Fruit fly (Drosophila melanogaster) whole organism: Measurements from ENCODE around the gene CG15473.

Experiments used
- CG8478 ChIP-seq: fragments of >200 bp; optimal IDR thresholded peaks from 2 replicates; lab custom pipeline; 2018; ENCODE audit warnings: inconsistent platforms
- Dll ChIP-seq: fragments of >200 bp; optimal IDR thresholded peaks from 2 replicates; lab custom pipeline; 2017
- EcR ChIP-seq, 2 experiments: fragments of >200 bp; optimal IDR thresholded peaks; 2 replicates each; lab custom pipeline; 2017; ENCODE audit warnings: missing biosample characterization in 2 of 2, missing genetic modification characterization in 2 of 2, missing genetic modification reagents in 2 of 2
- pan ChIP-seq: fragments of >200 bp; optimal IDR thresholded peaks from 2 replicates; lab custom pipeline; 2017
- psq ChIP-seq: fragments of >200 bp; optimal IDR thresholded peaks from 2 replicates; lab custom pipeline; 2017
- usp ChIP-seq: fragments of >200 bp; optimal IDR thresholded peaks from 2 replicates; lab custom pipeline; 2017; ENCODE audit warnings: missing biosample characterization, missing genetic modification characterization, mixed read lengths

- TF ChIP-seq EcR (GFP tag; optimal IDR thresholded peaks at IDR 0.05; lab: Kevin White, UChicago) (no peak), psq (lab: Kevin White, UChicago) (no peak), Dll (lab: Kevin White, UChicago) (no peak), CG8478 (lab: Kevin White, UChicago) (no peak), usp (GFP tag; lab: Kevin White, UChicago) (no peak), pan (lab: Kevin White, UChicago) (no peak)
Measured at dm6 chrX:4702118-4702517, 47.8 kb upstream of the CG15473 start, which contains the start of gene Pdha.
